Fruit fly (Drosophila melanogaster) whole organism, embryonic: Measurements from ENCODE around the gene CG18788.

Experiments used
- ATbp ChIP-seq: fragments of 200-800 bp; sonication (Bioruptor generic); optimal IDR thresholded peaks from 2 replicates; lab custom pipeline; 2017; ENCODE audit warnings: missing biosample characterization, mild to moderate bottlenecking, missing genetic modification characterization, missing genetic modification reagents
- Atf6 ChIP-seq: fragments of 200-800 bp; sonication (Bioruptor generic); IDR thresholded peaks from 2 replicates; pipeline ENCODE4 v1.3.6; 2022; ENCODE audit warnings: missing biosample characterization, missing genetic modification characterization
- BEAF-32 ChIP-seq: fragments of 200-800 bp; sonication (Bioruptor generic); optimal IDR thresholded peaks from 3 replicates; lab custom pipeline; 2017; ENCODE audit warnings: missing biosample characterization, missing genetic modification characterization, mild to moderate bottlenecking, moderate library complexity, missing genetic modification reagents
- CG10147 ChIP-seq: fragments of 200-800 bp; sonication (Bioruptor generic); optimal IDR thresholded peaks from 2 replicates; lab custom pipeline; 2019; ENCODE audit warnings: missing biosample characterization, mild to moderate bottlenecking, missing genetic modification characterization, moderate library complexity
- CG10274 ChIP-seq: fragments of 200-800 bp; sonication (Bioruptor generic); optimal IDR thresholded peaks from 3 replicates; lab custom pipeline; 2017; ENCODE audit warnings: missing biosample characterization, mild to moderate bottlenecking, missing genetic modification characterization
- CG10366 ChIP-seq: fragments of 200-800 bp; sonication (Bioruptor generic); IDR thresholded peaks from 2 replicates; pipeline ENCODE4 v1.3.6; 2022; ENCODE audit warnings: missing biosample characterization, missing genetic modification characterization
- CG10959 ChIP-seq: fragments of 200-800 bp; sonication (Bioruptor generic); IDR thresholded peaks from 2 replicates; pipeline ENCODE4 v1.3.6; 2022; ENCODE audit warnings: missing biosample characterization, missing genetic modification characterization
- CG11093 ChIP-seq: fragments of 200-800 bp; sonication (Bioruptor generic); IDR thresholded peaks from 3 replicates; pipeline ENCODE4 v1.3.6; 2022; ENCODE audit warnings: missing biosample characterization, missing genetic modification characterization
- CG12219 ChIP-seq: fragments of 200-800 bp; sonication (Bioruptor generic); optimal IDR thresholded peaks from 3 replicates; lab custom pipeline; 2018; ENCODE audit warnings: missing biosample characterization, mild to moderate bottlenecking, missing genetic modification characterization
- CG12236 ChIP-seq: fragments of 200-800 bp; sonication (Bioruptor generic); optimal IDR thresholded peaks from 2 replicates; lab custom pipeline; 2016; ENCODE audit warnings: missing biosample characterization, missing genetic modification characterization
- CG12942 ChIP-seq: fragments of 200-800 bp; sonication (Bioruptor generic); optimal IDR thresholded peaks from 3 replicates; lab custom pipeline; 2016; ENCODE audit warnings: missing biosample characterization, missing genetic modification characterization
- CG13624 ChIP-seq: fragments of 200-800 bp; sonication (Bioruptor generic); optimal IDR thresholded peaks from 2 replicates; lab custom pipeline; 2016; ENCODE audit warnings: missing biosample characterization, missing genetic modification characterization
- CG17361 ChIP-seq: fragments of 200-800 bp; sonication (Bioruptor generic); IDR thresholded peaks from 3 replicates; pipeline ENCODE4 v1.3.6; 2022; ENCODE audit warnings: missing biosample characterization, missing genetic modification characterization
- CG31388 ChIP-seq: fragments of 200-800 bp; sonication (Bioruptor generic); optimal IDR thresholded peaks from 2 replicates; lab custom pipeline; 2016; ENCODE audit warnings: missing biosample characterization, missing genetic modification characterization
- CG3163 ChIP-seq: fragments of 200-800 bp; sonication (Bioruptor generic); optimal IDR thresholded peaks from 3 replicates; lab custom pipeline; 2016; ENCODE audit warnings: missing biosample characterization, missing genetic modification characterization
- CG6683 ChIP-seq: fragments of 200-800 bp; sonication (Bioruptor generic); optimal IDR thresholded peaks from 2 replicates; lab custom pipeline; 2017; ENCODE audit warnings: missing biosample characterization, mild to moderate bottlenecking, missing genetic modification characterization, missing genetic modification reagents
- CG7556 ChIP-seq: fragments of 200-800 bp; sonication (Bioruptor generic); optimal IDR thresholded peaks from 2 replicates; lab custom pipeline; 2017; ENCODE audit warnings: missing biosample characterization, mild to moderate bottlenecking, missing genetic modification characterization
- CG7839 ChIP-seq: fragments of 200-800 bp; sonication (Bioruptor generic); optimal IDR thresholded peaks from 3 replicates; lab custom pipeline; 2018; ENCODE audit warnings: missing biosample characterization, mild to moderate bottlenecking, missing genetic modification characterization, moderate library complexity
- CG7987 ChIP-seq: fragments of 200-800 bp; sonication (Bioruptor generic); optimal IDR thresholded peaks from 2 replicates; lab custom pipeline; 2018; ENCODE audit warnings: missing biosample characterization, mild to moderate bottlenecking, missing genetic modification characterization, moderate library complexity
- Dip3 ChIP-seq: fragments of 200-800 bp; sonication (Bioruptor generic); optimal IDR thresholded peaks from 3 replicates; lab custom pipeline; 2016; ENCODE audit warnings: missing biosample characterization, missing genetic modification characterization
- Doc2 ChIP-seq: fragments of 200-800 bp; sonication (Bioruptor generic); IDR thresholded peaks from 2 replicates; pipeline ENCODE4 v1.3.6; 2022; ENCODE audit warnings: missing biosample characterization, missing genetic modification characterization
- Dref ChIP-seq: fragments of 200-800 bp; sonication (Bioruptor generic); IDR thresholded peaks from 2 replicates; pipeline ENCODE4 v1.3.6; 2022; ENCODE audit warnings: missing biosample characterization, missing genetic modification characterization
- Fer3 ChIP-seq: fragments of 200-800 bp; sonication (Bioruptor generic); optimal IDR thresholded peaks from 2 replicates; lab custom pipeline; 2018; ENCODE audit warnings: missing biosample characterization, mild to moderate bottlenecking, missing genetic modification characterization, moderate library complexity
- Hmx ChIP-seq: fragments of 200-800 bp; sonication (Bioruptor generic); optimal IDR thresholded peaks from 2 replicates; lab custom pipeline; 2016; ENCODE audit warnings: missing biosample characterization, missing genetic modification characterization
- Meics ChIP-seq: fragments of 200-800 bp; sonication (Bioruptor generic); optimal IDR thresholded peaks from 2 replicates; lab custom pipeline; 2017; ENCODE audit warnings: missing biosample characterization, mild to moderate bottlenecking, missing genetic modification characterization
- Myb ChIP-seq: fragments of 200-800 bp; sonication (Bioruptor generic); optimal IDR thresholded peaks from 2 replicates; lab custom pipeline; 2016; ENCODE audit warnings: missing biosample characterization, missing genetic modification characterization
- NC2α ChIP-seq: fragments of 200-800 bp; sonication (Bioruptor generic); optimal IDR thresholded peaks from 2 replicates; lab custom pipeline; 2016; ENCODE audit warnings: missing biosample characterization, missing genetic modification characterization
- NFAT ChIP-seq: fragments of 200-800 bp; sonication (Bioruptor generic); IDR thresholded peaks from 2 replicates; pipeline ENCODE4 v1.3.6; 2022; ENCODE audit warnings: missing biosample characterization, missing genetic modification characterization
- Neu2 ChIP-seq: fragments of 200-800 bp; sonication (Bioruptor generic); optimal IDR thresholded peaks from 3 replicates; lab custom pipeline; 2016; ENCODE audit warnings: missing biosample characterization, missing genetic modification characterization, borderline replicate concordance
- Oli ChIP-seq: fragments of 200-800 bp; sonication (Bioruptor generic); optimal IDR thresholded peaks from 2 replicates; lab custom pipeline; 2018; ENCODE audit warnings: missing biosample characterization, mild to moderate bottlenecking, missing genetic modification characterization, moderate library complexity
- Opbp ChIP-seq: fragments of 200-800 bp; sonication (Bioruptor generic); IDR thresholded peaks from 3 replicates; pipeline ENCODE4 v1.3.6; 2022; ENCODE audit warnings: missing biosample characterization, missing genetic modification characterization; ENCODE audit not compliant: partially characterized antibody
- Sry-β ChIP-seq: fragments of 200-800 bp; sonication (Bioruptor generic); optimal IDR thresholded peaks from 2 replicates; lab custom pipeline; 2018; ENCODE audit warnings: missing biosample characterization, mild to moderate bottlenecking, missing genetic modification characterization, moderate library complexity
- Stat92E ChIP-seq, 3 experiments: fragments of >200 bp in 2 of 3; fragments of 200-800 bp in 1 of 3; sonication (Bioruptor generic) in 1 of 3; optimal IDR thresholded peaks; 2 replicates each; lab custom pipeline; 2017 to 2019; ENCODE audit warnings: missing biosample characterization in 3 of 3, missing genetic modification characterization in 3 of 3, mild to moderate bottlenecking in 1 of 3, moderate library complexity in 1 of 3
- Trl ChIP-seq, 3 experiments: fragments of >200 bp in 2 of 3; fragments of 200-800 bp in 1 of 3; sonication (Bioruptor generic) in 1 of 3; optimal IDR thresholded peaks; 2 replicates in 1 of 3; 3 replicates in 2 of 3; lab custom pipeline; 2016 to 2017; ENCODE audit warnings: missing biosample characterization in 1 of 3, missing genetic modification characterization in 1 of 3
- ara ChIP-seq: fragments of 200-800 bp; sonication (Bioruptor generic); IDR thresholded peaks from 2 replicates; pipeline ENCODE4 v1.3.6; 2022; ENCODE audit warnings: missing biosample characterization, missing genetic modification characterization
- bab2 ChIP-seq: fragments of 200-800 bp; sonication (Bioruptor generic); optimal IDR thresholded peaks from 2 replicates; lab custom pipeline; 2016; ENCODE audit warnings: missing biosample characterization, missing genetic modification characterization
- bsh ChIP-seq, 2 experiments: fragments of 200-800 bp; sonication (Bioruptor generic); optimal IDR thresholded peaks; 2 replicates each; lab custom pipeline; 2017 to 2018; ENCODE audit warnings: mild to moderate bottlenecking in 2 of 2, missing biosample characterization in 2 of 2, missing genetic modification characterization in 2 of 2, moderate library complexity in 1 of 2
- cas ChIP-seq: fragments of 200-800 bp; sonication (Bioruptor generic); IDR thresholded peaks from 2 replicates; pipeline ENCODE4 v1.3.6; 2022; ENCODE audit warnings: missing biosample characterization, missing genetic modification characterization
- corto ChIP-seq: fragments of 200-800 bp; sonication (Bioruptor generic); optimal IDR thresholded peaks from 2 replicates; lab custom pipeline; 2016; ENCODE audit warnings: missing biosample characterization, mild to moderate bottlenecking, missing genetic modification characterization, moderate library complexity
- cwo ChIP-seq: fragments of 200-800 bp; sonication (Bioruptor generic); optimal IDR thresholded peaks from 3 replicates; lab custom pipeline; 2017; ENCODE audit warnings: missing biosample characterization, missing genetic modification characterization, mild to moderate bottlenecking, moderate library complexity, missing genetic modification reagents
- fd102C ChIP-seq: fragments of 200-800 bp; sonication (Bioruptor generic); optimal IDR thresholded peaks from 2 replicates; lab custom pipeline; 2018; ENCODE audit warnings: missing biosample characterization, mild to moderate bottlenecking, missing genetic modification characterization, moderate library complexity
- jigr1 ChIP-seq: fragments of 200-800 bp; sonication (Bioruptor generic); IDR thresholded peaks from 3 replicates; pipeline ENCODE4 v1.3.6; 2022; ENCODE audit warnings: missing biosample characterization, missing genetic modification characterization
- ken ChIP-seq: fragments of 200-800 bp; sonication (Bioruptor generic); IDR thresholded peaks from 3 replicates; pipeline ENCODE4 v1.3.6; 2022; ENCODE audit warnings: missing biosample characterization, missing genetic modification characterization
- knrl ChIP-seq: fragments of 200-800 bp; sonication (Bioruptor generic); IDR thresholded peaks from 3 replicates; pipeline ENCODE4 v1.3.6; 2022; ENCODE audit warnings: missing biosample characterization, missing genetic modification characterization; ENCODE audit not compliant: partially characterized antibody
- lilli ChIP-seq: fragments of 200-800 bp; sonication (Bioruptor generic); optimal IDR thresholded peaks from 3 replicates; lab custom pipeline; 2016; ENCODE audit warnings: missing biosample characterization, missing genetic modification characterization
- mirr ChIP-seq: fragments of 200-800 bp; sonication (Bioruptor generic); optimal IDR thresholded peaks from 3 replicates; lab custom pipeline; 2018; ENCODE audit warnings: missing biosample characterization, mild to moderate bottlenecking, missing genetic modification characterization
- row ChIP-seq: fragments of 200-800 bp; sonication (Bioruptor generic); IDR thresholded peaks from 3 replicates; pipeline ENCODE4 v1.3.6; 2022; ENCODE audit warnings: missing biosample characterization, missing genetic modification characterization
- tna ChIP-seq: fragments of 200-800 bp; sonication (Bioruptor generic); IDR thresholded peaks from 2 replicates; pipeline ENCODE4 v1.3.6; 2022; ENCODE audit warnings: missing biosample characterization, missing genetic modification characterization; ENCODE audit not compliant: partially characterized antibody
- toy ChIP-seq: fragments of 200-800 bp; sonication (Bioruptor generic); IDR thresholded peaks from 2 replicates; pipeline ENCODE4 v1.3.6; 2022; ENCODE audit warnings: missing biosample characterization, missing genetic modification characterization
- twi ChIP-seq: fragments of 200-800 bp; optimal IDR thresholded peaks from 2 replicates; lab custom pipeline; 2019; ENCODE audit warnings: missing biosample characterization, mild to moderate bottlenecking, missing genetic modification characterization, moderate library complexity
- zfh2 ChIP-seq: fragments of 200-800 bp; sonication (Bioruptor generic); optimal IDR thresholded peaks from 2 replicates; lab custom pipeline; 2016; ENCODE audit warnings: missing biosample characterization, missing genetic modification characterization

The CG18788 gene

dm6 chr2L:12040510-12040909 lies 6.5 kb downstream of the CG18788 start, which contains the start of gene CG6766 (continued):
- TF ChIP-seq ATbp (GFP tag; lab: Kevin White, UChicago): no peak
- TF ChIP-seq Hmx (GFP tag; lab: Kevin White, UChicago): no peak
- no peak for TF ChIP-seq fd102C (GFP tag; lab: Kevin White, UChicago)
- no peak for TF ChIP-seq CG10274 (GFP tag; lab: Kevin White, UChicago)
- TF ChIP-seq zfh2 (GFP tag; lab: Kevin White, UChicago): no peak
- TF ChIP-seq toy (GFP tag; lab: Robert Waterston, UW): no peak
- TF ChIP-seq Stat92E (GFP tag; optimal IDR thresholded peaks at IDR 0.05; lab: Kevin White, UChicago): no peak
- no peak for TF ChIP-seq CG10147 (GFP tag; lab: Kevin White, UChicago)
- TF ChIP-seq CG11093 (GFP tag; lab: Robert Waterston, UW): no peak
- no peak for TF ChIP-seq bab2 (GFP tag; lab: Kevin White, UChicago)
- TF ChIP-seq mirr: no peak
- TF ChIP-seq Doc2 (GFP tag; lab: Robert Waterston, UW): no peak
- no peak for TF ChIP-seq CG7556 (GFP tag; lab: Kevin White, UChicago)
- TF ChIP-seq NFAT: no peak
- no peak for TF ChIP-seq CG6683 (GFP tag; lab: Kevin White, UChicago)
- no peak for TF ChIP-seq Dip3 (GFP tag; lab: Kevin White, UChicago)
- peak; percentile 58 for TF ChIP-seq Dref (GFP tag; lab: Robert Waterston, UW)
- no peak for TF ChIP-seq cas (GFP tag; lab: Robert Waterston, UW)
- no peak for TF ChIP-seq Neu2 (GFP tag; lab: Kevin White, UChicago)
- no peak for TF ChIP-seq CG3163
- TF ChIP-seq jigr1: no peak
- no peak for TF ChIP-seq bsh (GFP tag; optimal IDR thresholded peaks at IDR 0.05; lab: Kevin White, UChicago)
- no peak for TF ChIP-seq ken (GFP tag; lab: Robert Waterston, UW)
- no peak for TF ChIP-seq Meics (GFP tag; lab: Kevin White, UChicago)
- TF ChIP-seq Trl (optimal IDR thresholded peaks at IDR 0.05; lab: Kevin White, UChicago): no peak
- no peak for TF ChIP-seq Trl (GFP tag; optimal IDR thresholded peaks at IDR 0.05; lab: Kevin White, UChicago)
- no peak for TF ChIP-seq NC2α (GFP tag; lab: Kevin White, UChicago)
- TF ChIP-seq cwo (GFP tag; lab: Kevin White, UChicago): no peak
- TF ChIP-seq CG13624 (GFP tag; lab: Kevin White, UChicago): no peak
- TF ChIP-seq Fer3 (tag; lab: Kevin White, UChicago): no peak
- no peak for TF ChIP-seq CG12236 (GFP tag; lab: Kevin White, UChicago)
- no peak for TF ChIP-seq ara (GFP tag; lab: Robert Waterston, UW)
- TF ChIP-seq lilli (GFP tag; lab: Kevin White, UChicago): no peak
- TF ChIP-seq twi: peak; percentile 77
- TF ChIP-seq CG10366: no peak
- TF ChIP-seq BEAF-32 (GFP tag; lab: Kevin White, UChicago): peak; percentile 52
- TF ChIP-seq CG12219 (GFP tag; lab: Kevin White, UChicago): no peak
- no peak; the same call in 2 of the 3 replicates for TF ChIP-seq knrl (GFP tag; lab: Robert Waterston, UW)
- TF ChIP-seq Oli: no peak
- no peak for TF ChIP-seq CG10959 (GFP tag; lab: Robert Waterston, UW)
- TF ChIP-seq CG12942 (GFP tag; lab: Kevin White, UChicago): no peak
- no peak for TF ChIP-seq CG7839 (tag; lab: Kevin White, UChicago)
- TF ChIP-seq Atf6 (GFP tag; lab: Robert Waterston, UW): no peak
- no peak for TF ChIP-seq CG7987 (GFP tag; lab: Kevin White, UChicago)
- TF ChIP-seq CG17361 (GFP tag; lab: Robert Waterston, UW): no peak
- peak; percentile 80 for TF ChIP-seq row
- peak; percentile 91 for TF ChIP-seq Sry-β
- TF ChIP-seq tna: no peak
- no peak for TF ChIP-seq CG31388
- TF ChIP-seq Myb (GFP tag; lab: Kevin White, UChicago): peak; percentile 87
- peak; percentile 23; the same call in 2 of the 3 replicates for TF ChIP-seq Opbp (GFP tag; lab: Robert Waterston, UW)
- TF ChIP-seq corto (GFP tag; lab: Kevin White, UChicago): no peak
